Worm (Caenorhabditis elegans) whole organism, L3 larva: ENCODE results near the gene vav-1.

Source experiments
- R02D3.7 ChIP-seq: fragments of 150-350 bp; optimal IDR thresholded peaks from 2 replicates; lab custom pipeline; 2014; ENCODE audit warnings: missing biosample characterization, missing genetic modification characterization
- ZK546.5 ChIP-seq: sonication (generic microtip); optimal IDR thresholded peaks from 2 replicates; lab custom pipeline; 2017; ENCODE audit warnings: missing biosample characterization, missing genetic modification characterization
- aly-2 ChIP-seq: fragments of 150-350 bp; optimal IDR thresholded peaks from 2 replicates; lab custom pipeline; 2014; ENCODE audit warnings: missing biosample characterization, missing genetic modification characterization
- ceh-16 ChIP-seq: sonication (generic microtip); optimal IDR thresholded peaks from 2 replicates; lab custom pipeline; 2017; ENCODE audit warnings: missing biosample characterization, missing genetic modification characterization
- ceh-9 ChIP-seq: sonication (generic microtip); optimal IDR thresholded peaks from 2 replicates; lab custom pipeline; 2018; ENCODE audit warnings: missing biosample characterization, missing genetic modification characterization
- daf-12 ChIP-seq: fragments of 150-350 bp; optimal IDR thresholded peaks from 2 replicates; lab custom pipeline; 2014; ENCODE audit warnings: missing biosample characterization, missing genetic modification reagents, missing genetic modification characterization
- egl-27 ChIP-seq: sonication (generic microtip); optimal IDR thresholded peaks from 4 replicates; lab custom pipeline; 2017; ENCODE audit warnings: missing biosample characterization, missing genetic modification reagents, missing genetic modification characterization
- egl-5 ChIP-seq: fragments of 150-350 bp; optimal IDR thresholded peaks from 2 replicates; lab custom pipeline; 2017; ENCODE audit warnings: missing biosample characterization, missing genetic modification reagents, missing genetic modification characterization, inconsistent platforms
- elt-2 ChIP-seq: sonication (generic microtip); optimal IDR thresholded peaks from 2 replicates; lab custom pipeline; 2016; ENCODE audit warnings: missing genetic modification reagents, mild to moderate bottlenecking, missing genetic modification characterization, missing compliant biosample characterization
- elt-3 ChIP-seq, 3 experiments: fragments of 150-350 bp in 1 of 3; sonication (generic microtip) in 2 of 3; optimal IDR thresholded peaks; 2 replicates in 2 of 3; 4 replicates in 1 of 3; lab custom pipeline; 2014 to 2017; ENCODE audit warnings: missing biosample characterization in 3 of 3, missing genetic modification characterization in 3 of 3
- eor-1 ChIP-seq, 2 experiments: fragments of 150-350 bp; optimal IDR thresholded peaks; 2 replicates each; lab custom pipeline; 2014 to 2018; ENCODE audit warnings: missing biosample characterization in 2 of 2, missing genetic modification characterization in 2 of 2
- hmg-11 ChIP-seq: sonication (generic microtip); optimal IDR thresholded peaks from 2 replicates; lab custom pipeline; 2016; ENCODE audit warnings: missing genetic modification characterization, missing compliant biosample characterization
- jun-1 ChIP-seq: fragments of 150-350 bp; optimal IDR thresholded peaks from 2 replicates; lab custom pipeline; 2014; ENCODE audit warnings: missing biosample characterization, missing genetic modification reagents, missing genetic modification characterization
- lin-39 ChIP-seq: fragments of 150-350 bp; optimal IDR thresholded peaks from 2 replicates; lab custom pipeline; 2018; ENCODE audit warnings: missing biosample characterization, missing genetic modification reagents, missing genetic modification characterization
- nhr-12 ChIP-seq: fragments of 150-350 bp; optimal IDR thresholded peaks from 2 replicates; lab custom pipeline; 2014; ENCODE audit warnings: missing biosample characterization, missing genetic modification characterization
- nhr-237 ChIP-seq: fragments of 150-350 bp; optimal IDR thresholded peaks from 2 replicates; lab custom pipeline; 2014; ENCODE audit warnings: missing biosample characterization, missing genetic modification characterization
- nhr-25 ChIP-seq: sonication (generic microtip); optimal IDR thresholded peaks from 2 replicates; lab custom pipeline; 2017; ENCODE audit warnings: missing biosample characterization, missing genetic modification characterization
- nhr-28 ChIP-seq: fragments of 150-350 bp; optimal IDR thresholded peaks from 2 replicates; lab custom pipeline; 2014; ENCODE audit warnings: missing biosample characterization, missing genetic modification characterization
- nhr-43 ChIP-seq: sonication (generic microtip); optimal IDR thresholded peaks from 2 replicates; lab custom pipeline; 2016; ENCODE audit warnings: mild to moderate bottlenecking, missing genetic modification characterization, missing compliant biosample characterization; ENCODE audit not compliant: poor library complexity, severe bottlenecking
- nhr-67 ChIP-seq: fragments of 150-350 bp; optimal IDR thresholded peaks from 2 replicates; lab custom pipeline; 2014; ENCODE audit warnings: missing biosample characterization, missing genetic modification characterization
- nhr-76 ChIP-seq: fragments of 150-350 bp; sonication (generic microtip); optimal IDR thresholded peaks from 5 replicates; lab custom pipeline; 2014; ENCODE audit warnings: missing biosample characterization, missing genetic modification characterization
- pha-4 ChIP-seq: fragments of 150-350 bp; optimal IDR thresholded peaks from 2 replicates; lab custom pipeline; 2014; ENCODE audit warnings: missing biosample characterization, missing genetic modification reagents, missing genetic modification characterization
- pqm-1 ChIP-seq: fragments of 150-350 bp; optimal IDR thresholded peaks from 2 replicates; lab custom pipeline; 2017; ENCODE audit warnings: missing biosample characterization, missing genetic modification characterization, inconsistent platforms
- skn-1 ChIP-seq: fragments of 150-350 bp; optimal IDR thresholded peaks from 2 replicates; lab custom pipeline; 2014; ENCODE audit warnings: missing biosample characterization, missing genetic modification characterization
- snpc-4 ChIP-seq: fragments of 150-350 bp; optimal IDR thresholded peaks from 2 replicates; lab custom pipeline; 2014; ENCODE audit warnings: missing biosample characterization, missing genetic modification characterization
- tbx-2 ChIP-seq: sonication (generic microtip); optimal IDR thresholded peaks from 2 replicates; lab custom pipeline; 2016; ENCODE audit warnings: mild to moderate bottlenecking, missing genetic modification characterization, missing compliant biosample characterization
- unc-39 ChIP-seq: sonication (generic microtip); optimal IDR thresholded peaks from 4 replicates; lab custom pipeline; 2017; ENCODE audit warnings: missing biosample characterization, missing genetic modification characterization
- ztf-11 ChIP-seq: fragments of 150-350 bp; optimal IDR thresholded peaks from 2 replicates; lab custom pipeline; 2014; ENCODE audit warnings: missing biosample characterization, missing genetic modification characterization

Gene vav-1

ce11 chrX:9248083-9248805, 16.3 kb upstream of the vav-1 start:
- TF ChIP-seq R02D3.7 (tag; lab: Kevin White, UChicago) (no peak), nhr-43 (no peak), lin-39 (no peak), pha-4 (tag; lab: Kevin White, UChicago) (no peak), nhr-67 (no peak)
- TF ChIP-seq, all 47 proteins: peak for 0

ce11 chrX:9246625-9247024, 14.7 kb upstream of the vav-1 start:
- peak; percentile 27 for TF ChIP-seq nhr-43
- TF ChIP-seq lin-39 = no peak
- no peak for TF ChIP-seq snpc-4
- peak; percentile 93 for TF ChIP-seq nhr-25 (tag; lab: Kevin White, UChicago)
- TF ChIP-seq nhr-12 (tag; lab: Kevin White, UChicago) = no peak

ce11 chrX:9243257-9243656, 11.3 kb upstream of the vav-1 start, which contains the start of gene gpa-12:
gpa-12 (plus strand) TSS chrX:9243557.
- TF ChIP-seq nhr-43 = no peak
- TF ChIP-seq daf-12 (tag; lab: Kevin White, UChicago) = no peak
- no peak for TF ChIP-seq unc-39
- no peak for TF ChIP-seq ceh-9 (tag; lab: Kevin White, UChicago)
- no peak for TF ChIP-seq R02D3.7 (tag; lab: Kevin White, UChicago)
- TF ChIP-seq elt-2 = no peak
- no peak for TF ChIP-seq aly-2 (tag; lab: Kevin White, UChicago)
- TF ChIP-seq pha-4 (tag; lab: Kevin White, UChicago) = no peak

- TF ChIP-seq pqm-1 = no peak
- no peak for TF ChIP-seq R02D3.7 (tag; lab: Kevin White, UChicago)
- TF ChIP-seq nhr-28 = no peak
- no peak for TF ChIP-seq jun-1
- no peak for TF ChIP-seq skn-1 (tag; lab: Kevin White, UChicago)
- no peak for TF ChIP-seq ztf-11 (tag; lab: Kevin White, UChicago)
- TF ChIP-seq unc-39 = no peak
These were observed 10.2 kb upstream of the vav-1 start, which contains the start of gene lgc-4 for ce11 chrX:9242123-9242522. lgc-4 (minus strand) TSS chrX:9242223.

- TF ChIP-seq nhr-43 (peak; percentile 45), tbx-2 (tag; lab: Kevin White, UChicago) (peak; percentile 2), egl-5 (tag; lab: Kevin White, UChicago) (no peak), daf-12 (tag; lab: Kevin White, UChicago) (no peak)
- TF ChIP-seq, all 47 proteins: peak for 2
These were observed 6.8 kb upstream of the vav-1 start for ce11 chrX:9238692-9239091.

ce11 chrX:9237708-9238107, 5.8 kb upstream of the vav-1 start:
- TF ChIP-seq elt-2 (no peak), nhr-67 (no peak), egl-5 (tag; lab: Kevin White, UChicago) (no peak), ZK546.5 (tag; lab: Kevin White, UChicago) (no peak), nhr-43 (peak; percentile 66)

ce11 chrX:9234518-9234917, 2.6 kb upstream of the vav-1 start, which contains the start of gene col-175:
col-175 (minus strand) TSS chrX:9234618.
- TF ChIP-seq hmg-11 = no peak
- TF ChIP-seq daf-12 (tag; lab: Kevin White, UChicago) = no peak
- TF ChIP-seq elt-2 = no peak

- TF ChIP-seq ceh-16 (tag; lab: Kevin White, UChicago) (no peak), daf-12 (tag; lab: Kevin White, UChicago) (no peak), jun-1 (no peak), nhr-76 (no peak), nhr-25 (tag; lab: Kevin White, UChicago) (no peak), aly-2 (tag; lab: Kevin White, UChicago) (no peak), egl-27 (tag; lab: Kevin White, UChicago) (no peak), elt-3 (tag; optimal IDR thresholded peaks at IDR 0.05; lab: Kevin White, UChicago) (no peak), snpc-4 (no peak), eor-1 (tag; optimal IDR thresholded peaks at IDR 0.05; lab: Kevin White, UChicago) (no peak), nhr-28 (no peak), R02D3.7 (tag; lab: Kevin White, UChicago) (no peak), nhr-237 (tag; lab: Kevin White, UChicago) (no peak), lin-39 (no peak), skn-1 (tag; lab: Kevin White, UChicago) (no peak)
These were observed 1.9 kb upstream of the vav-1 start for ce11 chrX:9233805-9234204.
